Worm (Caenorhabditis elegans): ENCODE data around the gene lgc-23.

- TF ChIP-seq blmp-1 (tag; optimal IDR thresholded peaks at IDR 0.05) (peak; percentile 68), elt-1 (tag; optimal IDR thresholded peaks at IDR 0.05; ENCODE audit: borderline replicate concordance, insufficient read depth) (no peak)
These were observed 15.7 kb downstream of the lgc-23 start for ce11 chrX:12080581-12081162.

Data from whole organism, mixed stage, embryonic.